Worm (Caenorhabditis elegans) whole organism, dauer: Measurements from ENCODE around the gene C33C12.12.
"Not testable (repeated sequence)": the region's sequence is repeated elsewhere in the genome, so short reads cannot be mapped to it uniquely, and the experiment has no call there.

Experiments
- unc-62 ChIP-seq: sonication (generic microtip); optimal IDR thresholded peaks from 2 replicates; lab custom pipeline; 2017; ENCODE audit warnings: missing biosample characterization, missing genetic modification reagents, missing genetic modification characterization

C33C12.12 gene

DNA sequence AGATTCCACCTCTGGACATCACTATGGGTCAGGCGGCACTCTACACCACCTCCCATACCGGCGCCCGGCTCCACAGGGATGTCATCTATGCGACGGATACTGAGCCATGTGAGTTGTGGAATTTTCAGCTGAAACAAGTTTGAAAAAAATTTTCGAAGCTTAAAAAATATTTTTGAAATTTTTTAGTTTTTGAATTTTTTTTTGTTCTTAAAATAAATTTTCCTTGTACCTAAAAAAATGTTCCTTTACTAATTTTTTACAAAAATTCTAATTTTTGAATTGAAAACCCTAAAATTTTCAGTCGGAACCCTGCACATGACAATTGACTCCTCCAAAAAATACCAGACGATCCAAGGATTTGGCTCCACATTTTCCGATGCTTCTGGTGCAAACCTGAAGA, 7.8 kb upstream of the C33C12.12 start:
- no peak for TF ChIP-seq unc-62

DNA sequence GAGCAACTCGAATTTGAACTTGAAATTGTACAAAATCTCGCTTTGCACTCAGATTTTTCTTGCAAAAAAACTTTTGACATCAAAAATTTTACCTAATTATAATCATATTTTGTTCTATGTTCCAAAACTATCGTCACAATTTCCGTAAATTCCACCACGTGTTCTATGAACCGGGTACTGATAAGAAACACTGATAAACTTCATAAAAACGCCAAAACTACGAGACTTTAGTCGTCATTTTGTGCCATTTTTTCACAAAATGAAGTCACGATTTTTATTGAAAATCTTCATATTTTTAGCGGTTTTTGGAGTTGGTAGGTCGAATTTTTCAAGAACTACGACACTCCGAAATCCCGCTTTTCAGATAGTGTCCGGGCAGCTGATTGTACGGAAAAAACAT, 6.7 kb upstream of the C33C12.12 start, which contains the start of gene gba-1:
gba-1 (plus strand) TSS at position 54 of the 400 bp plus-strand sequence.
- TF ChIP-seq unc-62: no peak

DNA sequence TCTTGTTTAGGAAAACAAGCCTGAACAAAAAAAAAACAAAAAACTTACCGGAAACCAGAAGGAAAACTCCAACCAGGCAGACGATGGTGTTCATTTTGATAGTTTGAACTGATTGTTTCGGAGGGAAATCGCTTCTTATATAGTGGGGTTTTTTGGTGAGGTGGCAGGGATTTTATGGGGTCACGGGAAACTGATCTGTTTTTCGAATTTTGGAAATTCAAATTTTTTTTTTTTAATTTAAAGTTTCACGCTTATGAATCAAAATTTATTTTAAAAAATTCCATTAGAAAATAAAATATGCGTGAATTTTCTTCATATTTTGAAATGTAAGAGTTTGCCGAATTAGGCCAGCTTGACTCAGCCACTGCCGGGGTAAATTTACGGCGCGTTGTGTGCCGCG, 5.4 kb upstream of the C33C12.12 start, which contains the start of gene C33C12.7:
C33C12.7 (minus strand) TSS at position 101 of the 400 bp plus-strand sequence.
- no peak for TF ChIP-seq unc-62

DNA sequence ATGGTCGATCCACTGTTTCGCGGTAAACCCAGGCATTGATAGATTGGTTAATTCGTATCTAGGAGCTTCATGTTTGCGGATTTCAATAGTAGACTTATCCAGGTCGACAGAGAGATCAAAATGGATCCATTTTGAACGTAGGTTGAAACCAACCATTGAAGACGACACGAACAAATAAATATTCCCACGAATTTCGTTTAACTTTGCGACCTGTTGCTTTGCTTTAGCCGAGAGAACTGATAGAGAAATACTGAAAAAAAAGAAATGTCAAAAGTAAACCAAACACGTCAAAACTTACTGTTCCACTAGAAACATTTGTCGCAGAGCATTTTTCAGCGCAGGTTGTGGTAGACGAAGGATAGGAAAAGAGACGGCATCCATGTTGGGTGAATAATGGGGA, 1.6 kb downstream of the C33C12.12 start, which contains the start of gene fbxb-38:
fbxb-38 (minus strand) TSS at position 390 of the 400 bp plus-strand sequence.
- TF ChIP-seq unc-62: no peak

DNA sequence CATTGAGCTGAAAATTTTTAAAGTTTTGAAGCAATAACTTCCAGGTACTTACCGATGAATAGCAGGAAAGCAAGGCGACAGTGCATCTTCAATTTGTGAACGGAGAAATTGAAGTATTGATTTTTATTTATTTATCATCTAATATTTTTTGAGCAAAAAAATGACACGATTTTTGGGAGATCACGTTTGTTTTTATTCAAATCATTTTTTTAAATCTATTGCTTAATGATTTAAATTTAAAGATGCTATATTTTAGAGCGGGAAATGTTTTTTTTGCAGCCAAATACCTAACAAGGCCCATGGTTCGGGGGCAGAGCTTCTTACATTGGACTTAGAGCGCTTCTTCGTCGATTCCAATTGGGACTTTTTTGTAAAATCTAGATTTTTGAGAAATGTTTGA, 3.6 kb downstream of the C33C12.12 start, which contains the start of gene C33C12.4:
C33C12.4 (minus strand) TSS at position 101 of the 400 bp plus-strand sequence.
- no peak for TF ChIP-seq unc-62

DNA sequence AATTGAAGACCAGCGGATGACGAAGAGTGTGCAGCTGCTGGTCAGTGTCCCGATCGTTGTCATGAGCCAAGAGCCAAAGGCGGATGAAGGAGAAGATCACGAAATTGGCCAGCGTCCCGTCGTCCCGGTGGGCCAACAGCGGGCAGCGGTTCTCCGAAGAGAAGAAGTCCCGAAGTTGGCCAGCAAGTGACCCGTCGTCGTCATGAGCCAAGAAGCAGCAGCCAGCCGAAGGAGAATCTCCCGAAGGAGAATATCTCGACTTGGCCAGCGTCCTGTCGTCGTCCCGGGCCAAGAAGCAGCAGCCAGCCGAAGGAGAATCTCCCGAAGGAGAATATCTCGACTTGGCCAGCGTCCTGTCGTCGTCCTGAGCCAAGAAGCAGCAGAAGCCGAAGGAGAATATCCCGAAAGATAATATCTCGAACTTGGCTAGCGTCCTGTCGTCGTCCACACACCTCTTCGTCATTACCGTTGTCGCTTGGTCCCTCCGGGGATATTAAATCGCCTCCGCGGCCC, 6.6 kb downstream of the C33C12.12 start, which contains the start of gene C33C12.11:
C33C12.11 (minus strand) TSS at position 463 of the 513 bp plus-strand sequence.
- TF ChIP-seq unc-62: not testable (repeated sequence)

DNA sequence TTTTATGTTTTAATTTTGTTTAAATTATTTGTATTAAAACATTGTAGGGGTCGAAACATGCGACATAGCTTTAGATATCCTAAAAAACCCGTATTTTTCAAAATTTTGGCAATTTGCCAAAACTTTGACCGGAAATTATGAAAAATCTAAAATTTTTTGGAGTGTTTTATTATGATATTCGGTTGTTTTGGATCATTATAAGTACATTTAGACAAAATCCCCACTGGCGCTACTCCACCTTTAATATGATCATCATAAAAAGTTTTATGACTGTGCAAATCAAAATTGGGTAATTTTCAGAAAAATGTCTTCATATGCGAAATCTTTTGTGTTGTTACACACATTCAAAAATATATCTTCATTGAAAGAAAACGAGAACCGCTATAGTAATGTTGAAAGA, 16.3 kb downstream of the C33C12.12 start, which contains the start of gene math-18:
math-18 (plus strand) TSS at position 301 of the 400 bp plus-strand sequence.
- TF ChIP-seq unc-62: not testable (repeated sequence)

DNA sequence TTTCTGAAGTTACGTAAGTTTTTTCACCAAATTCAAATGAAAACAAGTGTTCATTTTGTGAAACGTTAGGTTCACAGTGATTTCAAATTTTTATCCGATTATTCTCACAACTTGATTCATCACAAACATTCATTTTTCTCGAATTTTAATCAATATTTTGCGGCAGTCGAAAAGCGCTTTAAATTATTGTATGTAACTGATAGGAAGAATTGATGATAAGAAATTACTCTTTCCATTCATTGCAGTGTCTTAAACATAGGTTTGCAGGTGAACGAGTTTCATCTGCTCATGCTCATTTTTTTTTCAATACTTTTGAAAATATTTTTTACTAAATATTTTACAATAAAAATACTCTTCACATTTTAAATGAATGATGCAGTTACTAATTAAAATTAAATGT, 17.5 kb downstream of the C33C12.12 start:
- no peak for TF ChIP-seq unc-62

DNA sequence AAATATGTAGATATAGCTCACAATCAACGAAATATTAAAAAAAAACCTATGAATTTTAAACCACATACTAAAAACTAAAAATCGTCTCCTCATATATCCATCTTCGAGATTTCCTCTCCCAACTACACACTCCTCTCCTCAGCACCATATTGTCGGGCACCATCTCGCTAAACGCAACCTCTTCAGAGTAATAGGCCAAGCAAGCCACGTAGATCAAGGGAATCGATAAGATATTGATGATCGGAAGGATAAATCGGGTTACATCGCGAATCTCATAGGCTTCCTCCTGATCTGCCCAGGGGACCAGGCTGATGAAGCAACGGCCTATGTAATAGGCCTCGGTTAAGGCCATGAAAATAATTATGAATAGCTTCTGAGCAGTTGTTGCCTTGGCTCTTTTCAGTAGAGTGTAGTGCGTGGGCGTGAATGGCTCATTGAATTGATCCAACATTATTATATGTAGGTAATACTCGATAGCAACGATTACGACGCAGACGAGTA, 19.4 kb downstream of the C33C12.12 start, which contains the start of the genes C40A11.7 and C40A11.8:
C40A11.7 (minus strand) TSS at position 101 of the 501 bp plus-strand sequence.
C40A11.8 (minus strand) TSS at position 451 of the 501 bp plus-strand sequence.
- no peak for TF ChIP-seq unc-62

DNA sequence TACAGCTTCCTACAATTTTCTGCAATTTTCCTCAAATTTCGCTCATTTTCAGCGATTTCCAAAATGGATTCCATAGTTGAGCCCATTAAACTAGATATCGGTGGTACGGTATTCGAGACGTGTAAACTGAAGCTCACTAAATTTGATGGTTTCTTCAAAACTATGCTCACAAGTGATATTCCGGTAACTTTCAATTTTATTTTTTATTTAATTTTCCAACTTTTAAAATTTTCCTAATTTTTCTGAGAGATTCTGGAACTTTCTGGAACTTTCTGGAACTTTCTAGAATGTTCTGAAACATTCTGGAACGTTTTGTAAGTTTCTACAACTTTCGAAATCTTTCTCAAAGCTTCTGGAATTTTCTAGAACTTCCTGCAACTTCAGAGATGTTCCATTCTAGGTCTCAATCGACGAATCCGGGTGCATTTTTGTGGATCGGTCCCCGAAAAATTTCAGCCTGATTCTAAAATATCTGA, 23.0 kb downstream of the C33C12.12 start, which contains the start of gene C40A11.2:
C40A11.2 (plus strand) TSS at position 51 of the 476 bp plus-strand sequence.
- no peak for TF ChIP-seq unc-62

DNA sequence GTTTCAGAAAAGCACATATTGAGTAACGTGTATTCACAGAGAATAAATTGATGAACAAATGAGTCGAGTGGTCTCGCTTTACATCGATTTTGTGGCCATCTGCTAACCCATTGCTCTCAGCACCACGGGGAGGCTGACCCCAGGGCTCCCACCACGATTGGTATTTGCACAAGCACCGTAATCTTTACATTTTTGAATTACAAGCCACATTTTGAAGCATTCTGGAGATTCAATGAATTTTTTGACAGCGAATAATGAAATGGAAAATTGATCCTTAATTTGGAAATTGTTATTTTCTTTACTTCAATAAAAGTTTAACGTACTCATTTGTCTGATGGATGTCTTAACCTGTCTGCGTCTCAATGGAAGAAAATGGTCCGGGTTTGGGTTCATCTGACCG, 24.4 kb downstream of the C33C12.12 start, which contains the start of gene C40A11.6:
C40A11.6 (minus strand) TSS at position 101 of the 400 bp plus-strand sequence.
- TF ChIP-seq unc-62: no peak

DNA sequence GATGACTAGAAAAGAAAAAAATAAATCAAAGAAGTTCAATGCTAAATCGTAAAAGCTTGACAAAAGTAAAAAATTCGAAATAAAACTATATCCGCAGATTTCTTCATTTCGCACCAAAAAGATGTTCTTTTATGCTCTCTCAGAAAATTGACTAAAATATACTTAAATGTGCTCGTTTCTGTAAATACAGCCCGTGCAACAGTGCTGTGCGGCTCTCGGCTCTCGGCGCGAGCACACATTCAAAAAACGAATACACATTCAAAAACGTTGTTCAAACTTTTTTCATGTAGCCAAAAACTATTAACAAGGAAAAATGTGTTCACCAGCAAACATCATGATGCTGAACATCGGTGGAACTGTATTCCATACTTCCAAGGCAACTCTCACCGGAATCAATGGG, 29.2 kb downstream of the C33C12.12 start, which contains the start of gene C40A11.3:
C40A11.3 (plus strand) TSS at position 301 of the 400 bp plus-strand sequence.
- TF ChIP-seq unc-62: no peak

DNA sequence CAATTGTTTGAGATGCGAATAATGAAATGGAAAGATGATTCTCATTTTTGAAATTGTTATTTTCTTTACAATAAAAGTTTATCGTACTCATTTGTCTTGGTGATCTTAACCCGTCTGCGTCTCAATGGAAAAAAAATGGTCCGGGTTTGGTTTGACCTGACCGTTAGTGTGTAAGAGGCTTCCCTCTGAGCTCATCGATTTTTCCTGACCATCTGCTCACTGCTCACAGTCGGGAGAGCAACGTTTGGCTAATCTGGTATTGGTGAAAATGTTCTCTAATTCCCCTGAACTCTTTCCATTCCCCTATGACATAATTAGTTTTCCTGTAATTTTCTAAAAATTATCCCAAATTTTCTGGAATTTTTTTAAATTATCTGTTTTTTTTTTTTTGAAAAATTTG, 31.1 kb downstream of the C33C12.12 start:
- no peak for TF ChIP-seq unc-62

DNA sequence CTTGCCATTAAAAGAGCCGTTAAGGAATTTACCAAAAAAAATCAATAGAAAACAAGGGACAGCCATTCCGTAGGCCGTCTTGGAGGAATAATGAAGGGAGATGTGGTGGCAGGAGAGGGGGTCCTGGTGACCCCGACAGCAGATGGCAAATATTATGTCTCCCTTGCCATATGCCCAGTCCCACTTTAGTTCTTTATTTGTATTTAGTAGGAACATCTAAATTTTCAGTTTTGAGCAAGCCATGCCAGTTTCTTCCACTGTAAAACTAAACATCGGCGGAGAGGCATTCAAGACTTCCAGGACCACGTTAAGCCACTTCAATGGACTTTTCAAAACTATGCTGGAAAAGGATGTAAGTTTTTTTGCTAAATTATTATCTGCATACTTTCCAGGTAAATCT, 32.8 kb downstream of the C33C12.12 start, which contains the start of gene C40A11.4:
C40A11.4 (plus strand) TSS at position 188 of the 400 bp plus-strand sequence.
- TF ChIP-seq unc-62: no peak

DNA sequence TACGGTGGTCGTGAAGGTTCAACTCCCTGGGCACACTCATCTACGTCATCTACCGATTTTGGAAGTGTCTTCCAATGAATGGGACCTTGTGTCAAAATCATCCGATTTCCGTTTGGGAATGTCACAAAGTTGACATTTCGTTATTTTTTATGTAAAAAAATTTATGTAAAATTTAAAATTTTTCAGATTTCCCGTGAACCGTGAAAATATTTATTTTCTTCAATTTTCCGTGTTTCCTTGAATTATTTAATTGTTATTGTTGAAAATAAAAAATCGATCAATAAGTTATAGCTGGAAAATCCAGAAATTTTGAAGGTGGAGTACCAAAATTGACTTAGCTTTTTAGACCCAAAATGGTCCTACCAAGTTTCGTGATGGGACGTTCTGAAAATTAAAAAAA, 34.4 kb downstream of the C33C12.12 start, which contains the start of gene hpo-7:
hpo-7 (minus strand) TSS at position 101 of the 400 bp plus-strand sequence.
- no peak for TF ChIP-seq unc-62

DNA sequence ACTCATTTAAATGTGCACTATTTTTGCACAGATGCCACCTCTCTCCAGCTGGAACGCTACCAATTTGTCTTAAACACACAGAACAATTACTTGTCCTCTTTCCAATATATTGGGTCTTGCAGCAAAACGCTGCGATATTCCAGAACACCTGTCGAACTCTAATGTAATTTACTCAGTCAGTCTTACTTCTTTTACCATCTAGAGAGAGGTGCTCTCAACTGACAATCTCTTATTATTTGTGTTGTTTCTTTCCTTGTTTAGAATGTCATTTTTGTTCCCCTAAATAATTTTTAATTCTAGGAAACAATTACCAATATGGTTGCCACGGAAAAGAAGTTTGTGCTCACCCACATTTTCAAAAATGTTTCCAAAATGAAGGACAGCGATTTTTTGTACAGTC, 39.2 kb downstream of the C33C12.12 start, which contains the start of gene sdz-28:
sdz-28 (plus strand) TSS at position 301 of the 400 bp plus-strand sequence.
- no peak for TF ChIP-seq unc-62

DNA sequence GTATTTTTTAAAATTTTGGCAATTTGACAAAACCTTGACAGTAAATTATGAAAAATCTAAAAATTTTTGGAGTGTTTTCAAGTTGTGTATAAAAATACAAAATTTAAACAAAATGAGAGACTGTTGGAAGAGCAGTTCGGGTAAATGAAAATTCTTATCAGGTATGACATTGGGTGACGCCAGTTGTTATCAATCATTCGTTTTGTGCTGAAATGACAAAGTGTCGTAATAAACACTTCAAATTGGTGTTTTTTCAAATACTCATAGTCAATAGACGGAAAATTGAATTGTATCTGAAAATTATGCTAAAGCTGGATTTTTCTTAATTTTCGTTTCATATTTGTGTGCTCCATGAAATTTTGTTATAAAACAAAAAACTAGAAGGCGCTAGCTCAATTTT, 47.2 kb downstream of the C33C12.12 start:
- no peak for TF ChIP-seq unc-62
